Worm (Caenorhabditis elegans) whole organism, dauer: ENCODE measurements around the gene T24E12.11.

Experiments used
- unc-62 ChIP-seq: sonication (generic microtip); optimal IDR thresholded peaks from 2 replicates; lab custom pipeline; 2017; ENCODE audit warnings: missing biosample characterization, missing genetic modification reagents, missing genetic modification characterization

Gene T24E12.11

DNA sequence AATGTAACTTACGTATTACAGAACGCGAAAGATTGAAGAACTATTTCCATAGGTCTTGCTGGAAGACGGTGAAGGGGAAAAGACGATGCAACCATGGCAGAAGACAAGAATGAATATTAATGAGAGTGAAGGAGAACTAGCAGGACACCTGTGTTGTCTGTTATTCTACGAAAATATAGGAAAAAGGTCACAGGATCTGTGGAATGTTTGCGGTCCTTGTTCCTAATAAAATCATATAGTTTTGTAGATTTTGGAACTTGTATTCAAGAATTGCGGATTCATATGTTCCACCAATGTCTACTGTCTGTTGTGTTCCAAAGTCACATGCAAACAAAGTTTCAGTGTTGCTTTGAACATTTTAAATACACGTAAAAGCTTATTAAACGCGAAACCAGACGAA is 27.2 kb downstream of the T24E12.11 start, which contains the start of gene sdz-11:
Gene sdz-11, minus strand, starts transcription at position 101 of the 400 bp plus-strand sequence.
- no peak for TF ChIP-seq unc-62 (GFP tag; lab: Kevin White, UChicago)

DNA sequence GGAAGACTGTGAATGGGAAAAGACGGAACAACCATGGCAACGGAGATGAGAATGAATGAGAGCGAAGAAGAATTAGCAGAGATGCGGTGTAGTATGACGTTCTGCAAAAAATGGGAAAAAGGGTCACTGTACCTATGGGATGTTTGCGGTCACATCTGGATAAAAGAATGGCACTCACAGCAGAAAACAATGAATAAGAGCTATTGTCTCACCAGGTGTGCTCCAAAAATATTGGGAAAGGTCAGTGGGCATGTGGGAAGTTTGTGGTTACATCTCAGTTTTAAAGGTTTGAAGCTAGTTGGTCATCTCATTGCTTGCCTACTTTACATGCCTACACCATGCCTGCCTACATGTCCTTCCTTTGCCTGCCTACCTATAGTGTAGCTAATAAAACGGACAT is 28.7 kb downstream of the T24E12.11 start, which contains the start of gene fbxb-91:
Gene fbxb-91, minus strand, starts transcription at position 101 of the 400 bp plus-strand sequence.
- TF ChIP-seq unc-62 (GFP tag; lab: Kevin White, UChicago), result no peak

DNA sequence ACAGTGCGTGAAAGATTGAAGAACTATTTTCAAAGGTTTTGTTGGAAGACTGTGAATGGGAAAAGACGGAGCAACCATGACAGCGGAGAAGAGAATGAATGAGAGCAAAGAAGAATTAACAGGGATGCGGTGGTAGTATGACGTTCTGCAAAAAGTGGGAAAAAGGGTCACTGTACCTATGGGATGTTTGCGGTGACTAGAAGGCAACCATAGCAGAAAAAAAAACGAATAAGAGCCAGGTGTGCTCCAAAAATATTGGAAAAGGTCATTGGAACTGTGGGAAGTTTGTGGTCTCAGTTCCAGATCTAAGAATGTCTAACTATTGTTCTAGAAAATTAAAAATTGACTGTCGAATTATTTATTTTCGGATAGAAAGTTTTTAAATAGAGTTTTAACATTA is 30.6 kb downstream of the T24E12.11 start, which contains the start of gene fbxb-90:
Gene fbxb-90, minus strand, starts transcription at position 101 of the 400 bp plus-strand sequence.
- no peak for TF ChIP-seq unc-62 (GFP tag; lab: Kevin White, UChicago)

DNA sequence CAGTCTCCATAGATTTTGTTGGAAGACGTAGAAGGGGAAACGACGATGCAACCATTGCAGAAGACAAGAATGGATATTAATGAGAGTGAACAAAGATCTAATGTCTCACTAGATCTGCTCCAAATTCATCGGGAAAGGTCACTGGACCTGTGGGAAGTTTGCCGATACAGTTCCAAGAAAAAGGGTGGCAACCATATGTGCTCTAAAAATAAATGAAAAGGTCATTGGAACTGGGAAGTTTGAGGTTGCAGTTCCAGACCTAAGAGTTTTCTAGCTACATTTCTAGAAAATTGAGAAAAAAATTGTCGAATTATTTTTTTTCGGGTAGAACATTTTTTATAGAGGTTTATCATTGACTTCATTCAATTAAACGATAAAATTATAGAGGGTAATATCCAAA is 32.0 kb downstream of the T24E12.11 start, which contains the start of gene fbxb-92:
Gene fbxb-92, minus strand, starts transcription at position 101 of the 400 bp plus-strand sequence.
- TF ChIP-seq unc-62 (GFP tag; lab: Kevin White, UChicago), result no peak

DNA sequence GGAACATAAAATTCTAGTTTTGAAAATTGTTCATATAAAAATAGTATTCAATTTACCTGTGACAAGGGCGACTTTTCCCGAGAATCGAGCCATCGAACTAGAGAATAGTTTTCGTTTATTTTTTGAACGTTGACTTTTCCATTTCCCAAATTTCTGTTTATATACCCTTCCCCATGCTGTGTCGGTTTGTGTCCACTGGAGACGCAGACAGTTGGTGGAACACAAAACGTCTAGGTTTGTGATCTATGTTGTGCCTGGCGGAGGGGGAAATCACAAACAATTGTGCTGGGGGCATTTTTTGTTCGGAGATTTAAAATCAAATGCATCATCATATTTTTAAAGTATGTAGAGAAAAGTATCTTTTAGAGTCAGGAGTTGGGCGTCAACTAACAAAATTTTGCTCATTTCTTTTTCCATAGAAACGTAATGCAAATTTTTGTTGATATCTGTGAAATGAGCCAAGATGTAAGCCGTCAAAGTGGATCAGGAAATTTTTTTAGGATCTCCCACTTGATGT is 35.6 kb downstream of the T24E12.11 start, which contains the start of gene nta-1:
Gene nta-1, minus strand, starts transcription at position 131 of the 517 bp plus-strand sequence.
- TF ChIP-seq unc-62 (GFP tag; lab: Kevin White, UChicago), result no peak

DNA sequence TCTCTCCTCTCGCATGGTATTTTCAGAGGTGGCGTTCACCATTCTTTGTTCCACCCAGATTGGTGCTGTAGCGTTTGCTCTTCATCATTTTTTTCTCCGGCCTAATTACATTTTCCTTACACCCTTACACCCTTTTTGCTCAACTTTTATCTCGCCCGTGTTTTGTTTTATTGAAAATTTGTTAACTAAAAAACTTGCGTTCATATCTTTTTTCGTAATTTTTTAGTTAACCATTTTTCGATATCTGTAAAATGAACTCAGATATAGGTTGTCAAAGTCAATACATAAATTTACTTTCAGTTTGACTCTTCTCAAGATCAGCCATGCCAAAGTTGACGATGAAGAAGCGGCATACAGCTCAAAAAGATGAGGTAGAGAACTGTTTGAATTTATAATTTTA is 37.8 kb downstream of the T24E12.11 start, which contains the start of gene F12E12.1:
Gene F12E12.1, plus strand, starts transcription at position 301 of the 400 bp plus-strand sequence.
- TF ChIP-seq unc-62 (GFP tag; lab: Kevin White, UChicago), result no peak

DNA sequence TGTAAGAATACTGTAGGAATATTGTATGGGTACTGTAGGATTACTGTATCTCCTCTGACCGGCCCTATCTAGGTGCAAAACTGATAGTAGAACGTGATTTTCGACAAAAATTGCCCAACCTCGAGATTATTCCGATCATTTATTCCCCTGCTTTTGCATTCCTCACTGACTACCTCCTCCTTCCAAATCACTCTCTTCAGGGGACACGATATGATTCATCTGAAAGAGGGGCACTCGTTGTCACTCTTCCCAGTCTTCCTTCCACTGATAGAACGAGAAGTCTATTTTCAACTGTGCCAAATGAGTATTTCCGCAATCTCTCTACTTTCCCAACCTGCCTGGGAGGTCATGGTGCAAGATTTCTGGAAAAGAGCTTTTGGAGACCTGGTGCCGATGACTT is 39.7 kb downstream of the T24E12.11 start, which contains the start of gene F12E12.2:
Gene F12E12.2, plus strand, starts transcription at position 301 of the 400 bp plus-strand sequence.
- no peak for TF ChIP-seq unc-62 (GFP tag; lab: Kevin White, UChicago)

DNA sequence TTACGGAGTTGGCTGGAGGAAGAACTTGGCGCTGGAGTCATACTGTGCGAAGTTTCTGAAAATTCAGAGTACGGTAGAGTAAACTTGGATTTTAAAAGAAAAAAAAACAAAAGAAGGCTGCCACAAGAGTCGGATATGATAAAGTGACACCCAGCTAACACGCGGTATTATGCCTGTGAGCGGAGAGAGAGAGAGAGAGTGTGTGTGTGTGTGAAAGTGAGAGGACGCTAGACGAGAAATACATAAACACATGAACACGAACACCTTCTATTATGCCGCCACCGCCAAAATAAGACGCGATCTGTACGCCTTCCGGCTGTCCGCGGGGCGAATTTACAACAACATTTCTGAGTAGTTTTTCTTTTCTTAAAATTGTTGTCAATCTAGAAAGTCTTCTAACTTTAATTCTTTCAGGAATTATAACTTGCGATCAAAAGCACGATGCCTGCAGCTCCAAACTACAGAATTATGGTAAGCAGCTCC is 42.4 kb downstream of the T24E12.11 start, which contains the start of gene F12E12.6:
Gene F12E12.6, minus strand, starts transcription at position 51 of the 483 bp plus-strand sequence.
- no peak for TF ChIP-seq unc-62 (GFP tag; lab: Kevin White, UChicago)

DNA sequence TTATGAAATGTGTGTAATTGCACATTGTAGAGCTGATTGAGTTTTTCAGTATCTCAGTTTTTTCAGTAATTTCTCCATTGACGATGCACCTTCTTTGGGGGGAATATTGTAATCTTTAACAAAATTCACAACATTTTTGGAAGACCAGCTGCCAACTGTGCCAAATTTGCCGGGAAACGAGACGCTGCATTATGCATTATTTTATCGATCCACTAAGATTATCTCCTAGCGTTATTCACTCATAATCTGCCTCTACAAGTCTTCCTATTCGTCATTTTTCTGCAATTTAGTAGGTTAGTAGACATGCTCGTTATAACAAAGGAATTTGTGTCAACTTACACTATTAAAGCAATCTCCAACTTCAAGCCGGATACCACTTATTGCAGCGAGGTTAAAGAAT is 47.6 kb downstream of the T24E12.11 start, which contains the start of the genes sdz-12 and bath-31:
Gene sdz-12, minus strand, starts transcription at position 101 of the 400 bp plus-strand sequence.
Gene bath-31, plus strand, starts transcription at position 251 of the 400 bp plus-strand sequence.
- TF ChIP-seq unc-62 (GFP tag; lab: Kevin White, UChicago), result no peak
